Fruit fly (Drosophila melanogaster): ENCODE measurements around the gene CG13784.
A peak's percentile ranks its signal among the peaks of the same experiment; 100 is the strongest.

CG13784 gene

dm6 chr2L:7203411-7204171, 16.2 kb downstream of the CG13784 start:
- TF ChIP-seq CG17801 (GFP tag; optimal IDR thresholded peaks at IDR 0.05; ENCODE audit: partially characterized antibody), result no peak

dm6 chr2L:7200168-7200567, 19.7 kb downstream of the CG13784 start:
- no peak for TF ChIP-seq CG17801 (GFP tag; optimal IDR thresholded peaks at IDR 0.05; ENCODE audit: partially characterized antibody)

- TF ChIP-seq CG17801 (GFP tag; optimal IDR thresholded peaks at IDR 0.05; ENCODE audit: partially characterized antibody), result no peak
Measured at dm6 chr2L:7199635-7200110, 20.2 kb downstream of the CG13784 start.

- TF ChIP-seq CG17801 (GFP tag; optimal IDR thresholded peaks at IDR 0.05; ENCODE audit: partially characterized antibody), result no peak
Measured at dm6 chr2L:7198618-7199017, 21.2 kb downstream of the CG13784 start.

- peak; percentile 90 for TF ChIP-seq CG17801 (GFP tag; optimal IDR thresholded peaks at IDR 0.05; ENCODE audit: partially characterized antibody)
Measured at dm6 chr2L:7194351-7195037, 25.3 kb downstream of the CG13784 start, which contains the start of gene CG4497. TSS of gene CG4497 (minus strand) at chr2L:7194588.

dm6 chr2L:7189674-7190073, 30.2 kb downstream of the CG13784 start, which contains the start of gene CG4496:
TSS of gene CG4496 (minus strand) at chr2L:7190010.
- TF ChIP-seq CG17801 (GFP tag; optimal IDR thresholded peaks at IDR 0.05; ENCODE audit: partially characterized antibody), result no peak

- TF ChIP-seq CG17801 (GFP tag; optimal IDR thresholded peaks at IDR 0.05; ENCODE audit: partially characterized antibody), result peak; percentile 97
Measured at dm6 chr2L:7188530-7188996, 31.3 kb downstream of the CG13784 start.

dm6 chr2L:7187920-7188529, 31.8 kb downstream of the CG13784 start:
- no peak for TF ChIP-seq CG17801 (GFP tag; optimal IDR thresholded peaks at IDR 0.05; ENCODE audit: partially characterized antibody)

- TF ChIP-seq CG17801 (GFP tag; optimal IDR thresholded peaks at IDR 0.05; ENCODE audit: partially characterized antibody), result peak; percentile 13
Measured at dm6 chr2L:7181978-7182392, 37.8 kb downstream of the CG13784 start, which contains the start of gene MICU1. TSS of gene MICU1 (plus strand) at chr2L:7182234.

- TF ChIP-seq CG17801 (GFP tag; optimal IDR thresholded peaks at IDR 0.05; ENCODE audit: partially characterized antibody), result no peak
Measured at dm6 chr2L:7179276-7179675, 40.6 kb downstream of the CG13784 start.

dm6 chr2L:7175786-7176185, 44.0 kb downstream of the CG13784 start:
- no peak for TF ChIP-seq CG17801 (GFP tag; optimal IDR thresholded peaks at IDR 0.05; ENCODE audit: partially characterized antibody)

- no peak for TF ChIP-seq CG17801 (GFP tag; optimal IDR thresholded peaks at IDR 0.05; ENCODE audit: partially characterized antibody)
Measured at dm6 chr2L:7174351-7174750, 45.5 kb downstream of the CG13784 start.

dm6 chr2L:7169003-7169402, 50.8 kb downstream of the CG13784 start:
- TF ChIP-seq CG17801 (GFP tag; optimal IDR thresholded peaks at IDR 0.05; ENCODE audit: partially characterized antibody), result no peak

dm6 chr2L:7165832-7166231, 54.0 kb downstream of the CG13784 start:
- TF ChIP-seq CG17801 (GFP tag; optimal IDR thresholded peaks at IDR 0.05; ENCODE audit: partially characterized antibody), result no peak

dm6 chr2L:7158798-7159197, 61.0 kb downstream of the CG13784 start:
- TF ChIP-seq CG17801 (GFP tag; optimal IDR thresholded peaks at IDR 0.05; ENCODE audit: partially characterized antibody), result no peak

Data from ovary, adult (tissue).